Worm (Caenorhabditis elegans): Measurements from ENCODE around the gene srh-296.

srh-296 gene

ce11 chrV:17845370-17845967 lies 35.3 kb downstream of the srh-296 start:
- TF ChIP-seq nhr-84 (tag; optimal IDR thresholded peaks at IDR 0.05) (no peak), mep-1 (tag; optimal IDR thresholded peaks at IDR 0.05) (no peak)

ce11 chrV:17855889-17856288 lies 45.7 kb downstream of the srh-296 start, which contains the start of gene tcc-1:
TSS of gene tcc-1 (minus strand) at chrV:17855989.
- TF ChIP-seq Y116A8C.19 (tag; optimal IDR thresholded peaks at IDR 0.05; ENCODE audit: borderline replicate concordance): no peak
- no peak for TF ChIP-seq mdl-1 (tag; optimal IDR thresholded peaks at IDR 0.05)
- TF ChIP-seq ceh-63 (GFP tag; optimal IDR thresholded peaks at IDR 0.05): no peak
- TF ChIP-seq sox-4 (tag; optimal IDR thresholded peaks at IDR 0.05): no peak
- TF ChIP-seq snpc-4 (tag; optimal IDR thresholded peaks at IDR 0.05): no peak
- TF ChIP-seq mef-2 (tag; optimal IDR thresholded peaks at IDR 0.05): no peak
- no peak for TF ChIP-seq fkh-4 (tag; optimal IDR thresholded peaks at IDR 0.05; ENCODE audit: borderline replicate concordance)
- TF ChIP-seq unc-62 (GFP tag; optimal IDR thresholded peaks at IDR 0.05): no peak
- no peak for TF ChIP-seq hlh-4 (tag; optimal IDR thresholded peaks at IDR 0.05)
- TF ChIP-seq C04F5.9 (tag; optimal IDR thresholded peaks at IDR 0.05): no peak
- no peak for TF ChIP-seq ztf-11 (tag; optimal IDR thresholded peaks at IDR 0.05)

- TF ChIP-seq blmp-1 (tag; optimal IDR thresholded peaks at IDR 0.05) (peak; percentile 13), lsy-2 (tag; optimal IDR thresholded peaks at IDR 0.05) (peak; percentile 78 to 85), snu-23 (GFP tag; optimal IDR thresholded peaks at IDR 0.05) (peak; percentile 93), nhr-237 (tag; optimal IDR thresholded peaks at IDR 0.05) (peak; percentile 80), sox-4 (tag; optimal IDR thresholded peaks at IDR 0.05) (peak; percentile 19), ceh-88 (GFP tag; IDR thresholded peaks at IDR 0.05) (0 out of 2 replicates have a peak, but pooled peaks have one; percentile 17), sptf-1 (tag; optimal IDR thresholded peaks at IDR 0.05) (no peak), nhr-19 (GFP tag; conservative IDR thresholded peaks at IDR 0.05) (peak; percentile 75), elt-2 (tag; optimal IDR thresholded peaks at IDR 0.05) (peak; percentile 31), egl-13 (tag; optimal IDR thresholded peaks at IDR 0.05) (peak; percentile 81), lin-15B (tag; optimal IDR thresholded peaks at IDR 0.05) (peak; percentile 62), jun-1 (tag; optimal IDR thresholded peaks at IDR 0.05) (peak; percentile 24), ceh-8 (GFP tag; optimal IDR thresholded peaks at IDR 0.05) (peak; percentile 37), lin-35 (GFP tag; optimal IDR thresholded peaks at IDR 0.05) (peak; percentile 77 to 81), tlp-1 (tag; optimal IDR thresholded peaks at IDR 0.05) (no peak), ceh-63 (GFP tag; optimal IDR thresholded peaks at IDR 0.05) (no peak), lir-3 (tag; optimal IDR thresholded peaks at IDR 0.05; ENCODE audit: poor library complexity) (no peak), elt-3 (tag; optimal IDR thresholded peaks at IDR 0.05) (peak in 1 of 6 experiments; percentile 55), unc-98 (GFP tag; IDR thresholded peaks at IDR 0.05) (no peak), zip-4 (GFP tag; optimal IDR thresholded peaks at IDR 0.05) (peak; percentile 26), swsn-7 (tag; optimal IDR thresholded peaks at IDR 0.05) (peak; percentile 91), ces-1 (GFP tag; optimal IDR thresholded peaks at IDR 0.05) (peak; percentile 62), nhr-84 (tag; optimal IDR thresholded peaks at IDR 0.05) (no peak), egl-27 (tag; optimal IDR thresholded peaks at IDR 0.05) (peak; percentile 35 to 86), nhr-71 (tag; optimal IDR thresholded peaks at IDR 0.05) (peak; percentile 95), irx-1 (tag; optimal IDR thresholded peaks at IDR 0.05) (peak; percentile 63), nhr-20 (tag; optimal IDR thresholded peaks at IDR 0.05) (peak; percentile 82), F16B12.6 (tag; optimal IDR thresholded peaks at IDR 0.05) (peak; percentile 18), pax-3 (tag; optimal IDR thresholded peaks at IDR 0.05) (peak; percentile 59), snpc-4 (tag; optimal IDR thresholded peaks at IDR 0.05) (peak; percentile 60), fos-1 (tag; optimal IDR thresholded peaks at IDR 0.05) (peak; percentile 78), C16A3.4 (tag; optimal IDR thresholded peaks at IDR 0.05) (peak; percentile 45), nhr-85 (tag) (peak; percentile 77), C04F5.9 (tag; optimal IDR thresholded peaks at IDR 0.05) (no peak), hlh-4 (tag; optimal IDR thresholded peaks at IDR 0.05) (no peak), grh-1 (GFP tag; IDR thresholded peaks at IDR 0.05) (no peak), ztf-11 (tag; optimal IDR thresholded peaks at IDR 0.05) (peak in 1 of 2 experiments; percentile 44), rnt-1 (tag; optimal IDR thresholded peaks at IDR 0.05) (no peak), nhr-90 (tag; optimal IDR thresholded peaks at IDR 0.05; ENCODE audit: poor library complexity) (peak; percentile 63), nhr-28 (tag; optimal IDR thresholded peaks at IDR 0.05) (no peak), ceh-90 (tag; optimal IDR thresholded peaks at IDR 0.05) (no peak), mdl-1 (tag; optimal IDR thresholded peaks at IDR 0.05) (peak; percentile 43 to 68)
These were observed 47.7 kb downstream of the srh-296 start for ce11 chrV:17857901-17858300.
